Worm (Caenorhabditis elegans) whole organism, L1 larva: ENCODE results near the gene cutl-21.

ENCODE experiments used
- C16A3.4 ChIP-seq: fragments of 150-350 bp; optimal IDR thresholded peaks from 2 replicates; lab custom pipeline; 2014; ENCODE audit warnings: missing biosample characterization, missing genetic modification characterization
- aha-1 ChIP-seq: fragments of 150-350 bp; optimal IDR thresholded peaks from 2 replicates; lab custom pipeline; 2014; ENCODE audit warnings: missing biosample characterization, missing genetic modification characterization
- blmp-1 ChIP-seq: fragments of 150-350 bp; optimal IDR thresholded peaks from 2 replicates; lab custom pipeline; 2014; ENCODE audit warnings: missing biosample characterization, missing genetic modification characterization
- ceh-63 ChIP-seq: fragments of 200-800 bp; sonication (Bioruptor generic); optimal IDR thresholded peaks from 2 replicates; lab custom pipeline; 2018; ENCODE audit warnings: mild to moderate bottlenecking, missing genetic modification characterization, missing compliant biosample characterization
- ceh-8 ChIP-seq: fragments of 200-800 bp; sonication (Bioruptor generic); optimal IDR thresholded peaks from 2 replicates; lab custom pipeline; 2018; ENCODE audit warnings: mild to moderate bottlenecking, missing genetic modification characterization, moderate library complexity, missing compliant biosample characterization
- ceh-90 ChIP-seq: sonication (generic microtip); optimal IDR thresholded peaks from 2 replicates; lab custom pipeline; 2016; ENCODE audit warnings: missing genetic modification characterization, missing compliant biosample characterization
- dpl-1 ChIP-seq, 3 experiments: fragments of 150-350 bp in 2 of 3; sonication (generic microtip) in 1 of 3; optimal IDR thresholded peaks; 2 replicates each; lab custom pipeline; 2014 to 2017; ENCODE audit warnings: missing biosample characterization in 3 of 3, missing genetic modification characterization in 3 of 3, missing genetic modification reagents in 3 of 3
- dsc-1 ChIP-seq: sonication (generic microtip); optimal IDR thresholded peaks from 2 replicates; lab custom pipeline; 2016; ENCODE audit warnings: mild to moderate bottlenecking, missing genetic modification characterization, missing compliant biosample characterization
- efl-1 ChIP-seq, 4 experiments: fragments of 150-350 bp; optimal IDR thresholded peaks in 3 of 4; peaks in 1 of 4; 1 replicate in 1 of 4; 2 replicates in 3 of 4; lab custom pipeline; 2014; ENCODE audit warnings: missing biosample characterization in 2 of 4, missing genetic modification characterization in 2 of 4, missing genetic modification reagents in 2 of 4
- egl-27 ChIP-seq, 2 experiments: fragments of 150-350 bp in 1 of 2; sonication (generic microtip); optimal IDR thresholded peaks; 3 replicates each; lab custom pipeline; 2017 to 2018; ENCODE audit warnings: missing biosample characterization in 2 of 2, missing genetic modification characterization in 2 of 2, missing genetic modification reagents in 2 of 2
- elt-2 ChIP-seq: sonication (generic microtip); optimal IDR thresholded peaks from 2 replicates; lab custom pipeline; 2016; ENCODE audit warnings: missing genetic modification characterization, mild to moderate bottlenecking, inconsistent platforms, missing compliant biosample characterization, missing genetic modification reagents
- elt-3 ChIP-seq, 6 experiments: fragments of 150-350 bp in 1 of 6; sonication (generic microtip); optimal IDR thresholded peaks; 2 replicates each; lab custom pipeline; 2017 to 2018; ENCODE audit warnings: missing biosample characterization in 6 of 6, missing genetic modification characterization in 6 of 6, inconsistent platforms in 1 of 6
- fkh-4 ChIP-seq: sonication (generic microtip); optimal IDR thresholded peaks from 2 replicates; lab custom pipeline; 2016; ENCODE audit warnings: missing compliant biosample characterization, missing genetic modification characterization, borderline replicate concordance
- fkh-8 ChIP-seq: sonication (generic microtip); optimal IDR thresholded peaks from 2 replicates; lab custom pipeline; 2016; ENCODE audit warnings: mild to moderate bottlenecking, missing genetic modification characterization, missing compliant biosample characterization
- hlh-4 ChIP-seq: sonication (generic microtip); optimal IDR thresholded peaks from 2 replicates; lab custom pipeline; 2016; ENCODE audit warnings: mild to moderate bottlenecking, missing genetic modification characterization, missing compliant biosample characterization
- hpl-2 ChIP-seq: fragments of 150-350 bp; optimal IDR thresholded peaks from 2 replicates; lab custom pipeline; 2014; ENCODE audit warnings: missing biosample characterization, missing genetic modification reagents, missing genetic modification characterization
- lin-35 ChIP-seq, 2 experiments: fragments of 150-350 bp; optimal IDR thresholded peaks; 2 replicates each; lab custom pipeline; 2014; ENCODE audit warnings: missing biosample characterization in 2 of 2, missing genetic modification characterization in 2 of 2, missing genetic modification reagents in 2 of 2
- lsy-2 ChIP-seq, 2 experiments: fragments of 150-350 bp; optimal IDR thresholded peaks; 2 replicates each; lab custom pipeline; 2014; ENCODE audit warnings: missing biosample characterization in 2 of 2, missing genetic modification characterization in 2 of 2
- mef-2 ChIP-seq: fragments of 150-350 bp; optimal IDR thresholded peaks from 2 replicates; lab custom pipeline; 2014; ENCODE audit warnings: missing biosample characterization, missing genetic modification characterization
- nhr-11 ChIP-seq: fragments of 150-350 bp; optimal IDR thresholded peaks from 2 replicates; lab custom pipeline; 2014; ENCODE audit warnings: missing biosample characterization, missing genetic modification characterization
- nhr-12 ChIP-seq: sonication (generic microtip); optimal IDR thresholded peaks from 2 replicates; lab custom pipeline; 2017; ENCODE audit warnings: missing biosample characterization, missing genetic modification characterization
- nhr-19 ChIP-seq: fragments of 200-800 bp; sonication (Bioruptor generic); conservative IDR thresholded peaks from 2 replicates; pipeline ENCODE4 v1.3.6; 2022; ENCODE audit warnings: missing genetic modification characterization, missing compliant biosample characterization
- nhr-71 ChIP-seq: sonication (generic microtip); optimal IDR thresholded peaks from 2 replicates; lab custom pipeline; 2016; ENCODE audit warnings: mild to moderate bottlenecking, missing genetic modification characterization, moderate library complexity, missing compliant biosample characterization
- nhr-76 ChIP-seq: sonication (generic microtip); optimal IDR thresholded peaks from 2 replicates; lab custom pipeline; 2017; ENCODE audit warnings: missing biosample characterization, missing genetic modification characterization
- nhr-84 ChIP-seq: sonication (generic microtip); optimal IDR thresholded peaks from 2 replicates; lab custom pipeline; 2017; ENCODE audit warnings: missing biosample characterization, missing genetic modification characterization
- nhr-85 ChIP-seq: sonication (generic microtip); peaks from one replicate; lab custom pipeline; 2016; ENCODE audit warnings: missing genetic modification characterization, inconsistent platforms, missing compliant biosample characterization
- nhr-90 ChIP-seq: sonication (generic microtip); optimal IDR thresholded peaks from 2 replicates; lab custom pipeline; 2016; ENCODE audit warnings: mild to moderate bottlenecking, missing genetic modification characterization, missing compliant biosample characterization; ENCODE audit not compliant: poor library complexity
- snu-23 ChIP-seq: sonication (generic microtip); optimal IDR thresholded peaks from 2 replicates; lab custom pipeline; 2016; ENCODE audit warnings: missing genetic modification characterization, missing compliant biosample characterization
- sox-4 ChIP-seq: sonication (generic microtip); optimal IDR thresholded peaks from 2 replicates; lab custom pipeline; 2016; ENCODE audit warnings: missing genetic modification characterization, missing compliant biosample characterization
- sptf-1 ChIP-seq: fragments of 150-350 bp; optimal IDR thresholded peaks from 2 replicates; lab custom pipeline; 2014; ENCODE audit warnings: missing biosample characterization, missing genetic modification characterization
- swsn-7 ChIP-seq: sonication (generic microtip); optimal IDR thresholded peaks from 2 replicates; lab custom pipeline; 2016; ENCODE audit warnings: missing genetic modification characterization, missing compliant biosample characterization
- tbx-2 ChIP-seq: sonication (generic microtip); optimal IDR thresholded peaks from 2 replicates; lab custom pipeline; 2016; ENCODE audit warnings: missing genetic modification characterization, missing compliant biosample characterization
- tlp-1 ChIP-seq: fragments of 150-350 bp; optimal IDR thresholded peaks from 2 replicates; lab custom pipeline; 2014; ENCODE audit warnings: missing biosample characterization, missing genetic modification characterization
- unc-130 ChIP-seq: fragments of 150-350 bp; optimal IDR thresholded peaks from 2 replicates; lab custom pipeline; 2017; ENCODE audit warnings: missing biosample characterization, missing genetic modification characterization, inconsistent platforms
- unc-30 ChIP-seq: sonication (generic microtip); optimal IDR thresholded peaks from 2 replicates; lab custom pipeline; 2017; ENCODE audit warnings: missing biosample characterization, missing genetic modification characterization
- unc-62 ChIP-seq: fragments of 150-350 bp; optimal IDR thresholded peaks from 2 replicates; lab custom pipeline; 2014; ENCODE audit warnings: missing biosample characterization, missing genetic modification reagents, missing genetic modification characterization
- xbp-1 ChIP-seq: sonication (generic microtip); optimal IDR thresholded peaks from 2 replicates; lab custom pipeline; 2016; ENCODE audit warnings: missing genetic modification characterization, missing compliant biosample characterization
- zag-1 ChIP-seq: fragments of 150-350 bp; optimal IDR thresholded peaks from 2 replicates; lab custom pipeline; 2014; ENCODE audit warnings: missing biosample characterization, missing genetic modification characterization
- zip-4 ChIP-seq: fragments of 200-800 bp; sonication (Bioruptor generic); optimal IDR thresholded peaks from 2 replicates; lab custom pipeline; 2018; ENCODE audit warnings: mild to moderate bottlenecking, missing genetic modification characterization, moderate library complexity, missing compliant biosample characterization

cutl-21 gene

ce11 chrX:960139-960538 lies 44.0 kb upstream of the cutl-21 start:
- TF ChIP-seq ceh-63 (GFP tag; lab: Kevin White, UChicago) (no peak), swsn-7 (tag; lab: Kevin White, UChicago) (no peak), elt-3 (tag; optimal IDR thresholded peaks at IDR 0.05; lab: Kevin White, UChicago) (no peak), dsc-1 (tag; lab: Kevin White, UChicago) (no peak), nhr-12 (tag; lab: Kevin White, UChicago) (no peak), ceh-8 (GFP tag; lab: Kevin White, UChicago) (no peak), zip-4 (GFP tag; lab: Kevin White, UChicago) (no peak), dpl-1 (GFP tag; optimal IDR thresholded peaks at IDR 0.05; lab: Kevin White, UChicago) (no peak), elt-2 (tag; lab: Kevin White, UChicago) (no peak), nhr-76 (tag; lab: Kevin White, UChicago) (no peak), nhr-19 (no peak), egl-27 (tag; optimal IDR thresholded peaks at IDR 0.05; lab: Kevin White, UChicago) (no peak), C16A3.4 (tag; lab: Kevin White, UChicago) (no peak), tbx-2 (no peak), nhr-71 (no peak)

DNA sequence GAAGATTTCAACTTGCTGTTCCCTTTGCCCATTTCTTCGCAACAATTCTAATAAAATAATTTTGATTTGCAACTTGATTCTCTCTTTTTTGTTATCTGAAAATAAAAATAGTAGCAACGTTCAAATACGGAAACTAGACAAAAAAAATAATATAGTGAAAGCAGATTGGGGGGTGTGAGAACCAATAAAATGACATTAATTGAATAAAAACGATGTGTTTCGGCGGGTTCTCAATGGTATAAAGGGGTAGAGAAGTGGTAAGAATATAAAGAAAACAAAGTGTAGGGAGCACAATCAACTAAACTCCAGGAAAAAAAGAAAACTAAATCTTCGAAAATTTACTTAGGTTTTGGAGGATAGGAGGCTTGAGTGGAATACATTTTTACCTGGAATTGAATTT lies 41.0 kb upstream of the cutl-21 start, which contains the start of gene ncs-1:
ncs-1 (minus strand) TSS at position 101 of the 400 bp plus-strand sequence.
- TF ChIP-seq zip-4 (GFP tag; lab: Kevin White, UChicago) (no peak), blmp-1 (tag; lab: Kevin White, UChicago) (no peak), fkh-4 (tag; lab: Kevin White, UChicago) (no peak), tlp-1 (tag; lab: Kevin White, UChicago) (no peak), elt-2 (tag; lab: Kevin White, UChicago) (no peak), ceh-8 (GFP tag; lab: Kevin White, UChicago) (no peak), xbp-1 (tag; lab: Kevin White, UChicago) (no peak), mef-2 (tag; lab: Kevin White, UChicago) (no peak), egl-27 (tag; optimal IDR thresholded peaks at IDR 0.05; lab: Kevin White, UChicago) (no peak), sptf-1 (tag; lab: Kevin White, UChicago) (no peak), nhr-11 (tag; lab: Kevin White, UChicago) (no peak)

ce11 chrX:970072-970471 lies 34.1 kb upstream of the cutl-21 start, which contains the start of gene C44C1.6:
C44C1.6 (minus strand) TSS chrX:970270.
- TF ChIP-seq unc-62 (no peak), snu-23 (peak; percentile 29), lsy-2 (tag; optimal IDR thresholded peaks at IDR 0.05; lab: Kevin White, UChicago) (peak in 1 of 2 experiments; percentile 5), aha-1 (tag; lab: Kevin White, UChicago) (no peak), efl-1 (optimal IDR thresholded peaks at IDR 0.05; lab: Kevin White, UChicago) (no peak), efl-1 (GFP tag; optimal IDR thresholded peaks at IDR 0.05 in 1 of 2; lab: Kevin White, UChicago) (no peak), nhr-85 (peak; percentile 47), blmp-1 (tag; lab: Kevin White, UChicago) (peak; percentile 63), sox-4 (no peak), sptf-1 (tag; lab: Kevin White, UChicago) (no peak), hpl-2 (no peak), ceh-90 (tag; lab: Kevin White, UChicago) (no peak), lin-35 (GFP tag; optimal IDR thresholded peaks at IDR 0.05; lab: Kevin White, UChicago) (peak in 1 of 2 experiments; percentile 35), unc-130 (tag; lab: Kevin White, UChicago) (peak; percentile 79), hlh-4 (tag; lab: Kevin White, UChicago) (no peak), zag-1 (tag; lab: Kevin White, UChicago) (no peak), nhr-90 (no peak), ceh-63 (GFP tag; lab: Kevin White, UChicago) (no peak), tlp-1 (tag; lab: Kevin White, UChicago) (no peak), nhr-84 (tag; lab: Kevin White, UChicago) (no peak), nhr-71 (no peak), swsn-7 (tag; lab: Kevin White, UChicago) (no peak), elt-3 (tag; optimal IDR thresholded peaks at IDR 0.05; lab: Kevin White, UChicago) (peak in 1 of 6 experiments; percentile 88), fkh-8 (no peak), unc-30 (tag; lab: Kevin White, UChicago) (no peak)
